Worm (Caenorhabditis elegans): ENCODE results near the gene uaf-1.

- TF ChIP-seq nhr-12 (tag; optimal IDR thresholded peaks at IDR 0.05) (no peak), lsy-2 (tag; optimal IDR thresholded peaks at IDR 0.05) (no peak), lin-13 (tag; optimal IDR thresholded peaks at IDR 0.05) (no peak)
Observed at ce11 chrIII:1034853-1035252, 41.5 kb downstream of the uaf-1 start.

All from whole organism, mixed stage, embryonic.